Fruit fly (Drosophila melanogaster): ENCODE measurements around the gene Pgk.

Pgk gene

DNA sequence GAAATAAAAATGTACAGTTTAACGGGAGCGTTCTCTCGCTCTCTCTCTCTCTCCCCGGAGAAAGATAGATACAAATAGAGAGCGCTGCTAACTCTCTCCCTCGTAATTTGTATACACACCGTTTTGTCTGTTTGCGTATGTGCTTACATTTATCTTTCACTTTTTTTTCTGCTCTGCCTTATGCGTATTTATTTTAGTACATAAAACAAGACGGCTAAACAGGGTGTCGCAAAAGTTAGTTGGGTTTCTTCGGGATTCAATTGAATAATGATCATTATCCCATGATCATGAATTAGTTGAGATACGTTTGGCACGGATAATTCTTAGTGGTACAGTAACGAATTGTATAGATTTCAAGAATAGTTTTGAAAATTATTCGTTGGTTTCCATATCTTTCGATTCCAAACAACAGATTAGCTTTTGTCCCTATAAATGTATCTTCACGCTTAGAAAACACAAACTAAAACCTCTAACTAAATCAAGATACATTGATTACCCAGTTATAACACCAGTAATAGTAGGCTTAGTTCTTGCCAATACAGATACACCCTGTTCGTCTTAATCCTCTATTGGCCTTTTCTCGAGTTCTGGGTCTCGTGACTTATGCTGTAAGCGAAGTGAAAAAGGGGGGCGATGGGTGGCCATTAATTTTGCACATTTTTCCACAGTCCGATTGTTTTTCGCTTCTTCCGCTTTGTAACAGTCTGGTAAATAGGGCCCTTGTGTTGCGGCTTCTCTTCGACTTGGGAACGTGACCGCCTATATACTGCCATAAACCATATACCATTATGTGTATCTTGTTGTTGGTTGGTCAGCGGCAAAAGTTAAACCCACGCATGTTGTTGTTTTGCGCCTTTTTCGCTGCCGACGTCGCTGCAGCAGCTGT is 1.8 kb upstream of the Pgk start (continued):
- TF ChIP-seq Hsf (GFP tag; optimal IDR thresholded peaks at IDR 0.05) (peak; percentile 72), esg (GFP tag; conservative IDR thresholded peaks at IDR 0.05) (no peak), CG4617 (GFP tag; optimal IDR thresholded peaks at IDR 0.05; ENCODE audit: borderline replicate concordance) (no peak), CG31441 (GFP tag; IDR thresholded peaks at IDR 0.05) (no peak), ewg (GFP tag; optimal IDR thresholded peaks at IDR 0.05) (peak; percentile 46), salm (tag; optimal IDR thresholded peaks at IDR 0.05) (peak; percentile 60), CG16815 (GFP tag; optimal IDR thresholded peaks at IDR 0.05) (peak; percentile 41), CG17912 (GFP tag; optimal IDR thresholded peaks at IDR 0.05) (peak; percentile 75), CG11504 (tag; optimal IDR thresholded peaks at IDR 0.05) (peak; percentile 85), CG9932 (GFP tag; IDR thresholded peaks at IDR 0.05) (no peak), CG7839 (tag; optimal IDR thresholded peaks at IDR 0.05) (peak; percentile 83), tap (tag; optimal IDR thresholded peaks at IDR 0.05) (peak; percentile 87), ash1 (GFP tag; optimal IDR thresholded peaks at IDR 0.05) (no peak), Ets65A (GFP tag) (peak; percentile 94), NC2α (GFP tag; optimal IDR thresholded peaks at IDR 0.05) (peak; percentile 65), CG31388 (GFP tag; optimal IDR thresholded peaks at IDR 0.05) (no peak), Nf-YA (GFP tag; IDR thresholded peaks at IDR 0.05) (no peak), CG13894 (tag; optimal IDR thresholded peaks at IDR 0.05) (peak; percentile 82), Antp (GFP tag; optimal IDR thresholded peaks at IDR 0.05) (peak; percentile 50), Poxn (GFP tag; IDR thresholded peaks at IDR 0.05) (no peak), al (GFP tag; IDR thresholded peaks at IDR 0.05) (no peak), Xrp1 (GFP tag; IDR thresholded peaks at IDR 0.05) (no peak), H2.0 (GFP tag; IDR thresholded peaks at IDR 0.05) (no peak), CG4328 (GFP tag; optimal IDR thresholded peaks at IDR 0.05) (peak; percentile 85), Max (GFP tag; optimal IDR thresholded peaks at IDR 0.05) (peak; percentile 49), CG11723 (GFP tag; optimal IDR thresholded peaks at IDR 0.05) (peak; percentile 82), so (GFP tag; IDR thresholded peaks at IDR 0.05) (no peak), CG12219 (GFP tag; optimal IDR thresholded peaks at IDR 0.05) (peak; percentile 79), CG31365 (tag; optimal IDR thresholded peaks at IDR 0.05) (peak; percentile 73), CG2116 (GFP tag; optimal IDR thresholded peaks at IDR 0.05) (peak; percentile 25), CG1792 (GFP tag; optimal IDR thresholded peaks at IDR 0.05) (peak; percentile 59), br (optimal IDR thresholded peaks at IDR 0.05) (no peak), disco-r (GFP tag; optimal IDR thresholded peaks at IDR 0.05) (peak; percentile 74), CG30431 (GFP tag; optimal IDR thresholded peaks at IDR 0.05) (peak; percentile 37), sd (tag; optimal IDR thresholded peaks at IDR 0.05) (peak; percentile 7), Drgx (GFP tag; IDR thresholded peaks at IDR 0.05) (no peak), HLH4C (GFP tag; IDR thresholded peaks at IDR 0.05; ENCODE audit: partially characterized antibody) (no peak), CG7271 (tag; optimal IDR thresholded peaks at IDR 0.05) (peak; percentile 28), prd (optimal IDR thresholded peaks at IDR 0.05) (no peak), prd (GFP tag; IDR thresholded peaks at IDR 0.05) (no peak), stwl (tag; optimal IDR thresholded peaks at IDR 0.05) (no peak), chn (GFP tag; optimal IDR thresholded peaks at IDR 0.05) (peak; percentile 49), CG8089 (GFP tag; optimal IDR thresholded peaks at IDR 0.05) (peak; percentile 59), bsh (GFP tag; optimal IDR thresholded peaks at IDR 0.05) (peak; percentile 79 to 84), sug (tag; optimal IDR thresholded peaks at IDR 0.05) (peak; percentile 65), zen (tag; optimal IDR thresholded peaks at IDR 0.05) (peak; percentile 34), CG11247 (GFP tag; IDR thresholded peaks at IDR 0.05) (no peak), CG1602 (GFP tag; optimal IDR thresholded peaks at IDR 0.05) (peak; percentile 10), Hr78 (GFP tag; optimal IDR thresholded peaks at IDR 0.05) (peak in 1 of 2 experiments; percentile 44), zfh2 (GFP tag; optimal IDR thresholded peaks at IDR 0.05) (peak; percentile 80)
